Fruit fly (Drosophila melanogaster) whole organism, wandering third instar larva: ENCODE data around the gene MED10.

Source experiments
- Dfd ChIP-seq: fragments of >200 bp; optimal IDR thresholded peaks from 2 replicates; lab custom pipeline; 2017; ENCODE audit warnings: missing biosample characterization, missing genetic modification characterization
- GATAd ChIP-seq: sonication (Bioruptor generic); optimal IDR thresholded peaks from 2 replicates; lab custom pipeline; 2016; ENCODE audit warnings: missing biosample characterization, missing genetic modification characterization
- Hnf4 ChIP-seq: fragments of 200-800 bp; sonication (Bioruptor generic); optimal IDR thresholded peaks from 2 replicates; lab custom pipeline; 2016; ENCODE audit warnings: missing biosample characterization, mild to moderate bottlenecking, missing genetic modification characterization
- Hr78 ChIP-seq: fragments of >200 bp; optimal IDR thresholded peaks from 2 replicates; lab custom pipeline; 2017; ENCODE audit warnings: missing biosample characterization, missing genetic modification characterization
- Hr83 ChIP-seq: fragments of 200-300 bp; sonication (Bioruptor generic); optimal IDR thresholded peaks from 2 replicates; lab custom pipeline; 2016; ENCODE audit warnings: missing biosample characterization, mild to moderate bottlenecking, missing genetic modification characterization, moderate library complexity; ENCODE audit not compliant: poor library complexity, severe bottlenecking
- Mio ChIP-seq: sonication (Bioruptor generic); optimal IDR thresholded peaks from 2 replicates; lab custom pipeline; 2016; ENCODE audit warnings: missing biosample characterization, missing genetic modification characterization
- Vsx2 ChIP-seq: fragments of 200-300, 225-300 bp; sonication (Bioruptor generic); optimal IDR thresholded peaks from 2 replicates; lab custom pipeline; 2018; ENCODE audit warnings: missing biosample characterization, missing genetic modification characterization; ENCODE audit not compliant: partially characterized antibody
- fru ChIP-seq: fragments of 200-800 bp; sonication (Bioruptor generic); optimal IDR thresholded peaks from 3 replicates; lab custom pipeline; 2016; ENCODE audit warnings: missing biosample characterization, mild to moderate bottlenecking, missing genetic modification characterization
- h ChIP-seq: fragments of 200-800 bp; sonication (Bioruptor generic); optimal IDR thresholded peaks from 3 replicates; lab custom pipeline; 2016; ENCODE audit warnings: missing biosample characterization, mild to moderate bottlenecking, missing genetic modification characterization
- jim ChIP-seq: fragments of 175-275, 200-325 bp; sonication (Bioruptor generic); optimal IDR thresholded peaks from 2 replicates; lab custom pipeline; 2016; ENCODE audit warnings: missing biosample characterization, mild to moderate bottlenecking, missing genetic modification characterization
- sage ChIP-seq: fragments of 200-800 bp; sonication (Bioruptor generic); optimal IDR thresholded peaks from 2 replicates; lab custom pipeline; 2016; ENCODE audit warnings: missing biosample characterization, mild to moderate bottlenecking, missing genetic modification characterization
- usp ChIP-seq: fragments of >200 bp; optimal IDR thresholded peaks from 2 replicates; lab custom pipeline; 2017; ENCODE audit warnings: missing biosample characterization, missing genetic modification characterization

dm6 chr3L:16279987-16280454, 48.1 kb downstream of the MED10 start, which contains the start of gene CG13064:
- TF ChIP-seq sage (GFP tag; lab: Kevin White, UChicago) (no peak), Mio (GFP tag; lab: Kevin White, UChicago) (no peak), Hnf4 (GFP tag; lab: Kevin White, UChicago) (no peak), h (GFP tag; lab: Kevin White, UChicago) (no peak), Hr78 (no peak), usp (no peak), Vsx2 (GFP tag; lab: Kevin White, UChicago) (peak; percentile 70), GATAd (GFP tag; lab: Kevin White, UChicago) (no peak), fru (no peak), jim (GFP tag; lab: Kevin White, UChicago) (no peak), Dfd (GFP tag; lab: Kevin White, UChicago) (no peak), Hr83 (GFP tag; lab: Kevin White, UChicago) (no peak)
